Worm (Caenorhabditis elegans): ENCODE data around the gene str-64.

- no peak for TF ChIP-seq elt-2 (tag; optimal IDR thresholded peaks at IDR 0.05)
- no peak for TF ChIP-seq ceh-45 (GFP tag; IDR thresholded peaks at IDR 0.05)
- no peak for TF ChIP-seq ama-1 (optimal IDR thresholded peaks at IDR 0.05)
Measured at ce11 chrV:3259168-3259622, 23.9 kb upstream of the str-64 start, which contains the start of gene T28A11.16.
